Worm (Caenorhabditis elegans): Measurements from ENCODE around the gene acbp-6.
A peak's percentile ranks its signal among the peaks of the same experiment; 100 is the strongest.

The acbp-6 gene

DNA sequence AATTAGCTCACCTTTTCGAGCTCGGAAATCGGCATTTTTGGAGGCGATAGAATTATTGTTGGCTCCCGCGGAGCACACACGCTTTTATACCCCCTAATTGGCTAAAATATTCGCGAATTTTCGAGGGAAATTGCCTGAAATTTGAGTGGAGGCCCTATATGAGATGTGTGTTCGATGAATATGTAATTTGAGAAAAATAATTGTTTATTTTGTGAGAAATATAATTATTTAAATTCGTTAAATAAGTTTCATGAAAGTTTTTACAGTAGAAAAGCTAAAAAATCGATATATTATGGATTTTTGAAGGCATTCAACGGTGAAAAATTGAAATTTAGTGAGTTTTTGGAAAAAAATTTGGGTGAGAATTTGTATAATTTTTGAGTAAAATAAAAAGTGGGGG, at the start of gene acbp-6:
TSS of gene acbp-6 (minus strand) at position 101 of the 400 bp plus-strand sequence.
- TF ChIP-seq ref-1 (GFP tag; conservative IDR thresholded peaks at IDR 0.05) = no peak
- no peak for TF ChIP-seq med-1 (GFP tag; optimal IDR thresholded peaks at IDR 0.05; ENCODE audit: insufficient read depth)
- no peak for TF ChIP-seq flt-1 (GFP tag; IDR thresholded peaks at IDR 0.05)

DNA sequence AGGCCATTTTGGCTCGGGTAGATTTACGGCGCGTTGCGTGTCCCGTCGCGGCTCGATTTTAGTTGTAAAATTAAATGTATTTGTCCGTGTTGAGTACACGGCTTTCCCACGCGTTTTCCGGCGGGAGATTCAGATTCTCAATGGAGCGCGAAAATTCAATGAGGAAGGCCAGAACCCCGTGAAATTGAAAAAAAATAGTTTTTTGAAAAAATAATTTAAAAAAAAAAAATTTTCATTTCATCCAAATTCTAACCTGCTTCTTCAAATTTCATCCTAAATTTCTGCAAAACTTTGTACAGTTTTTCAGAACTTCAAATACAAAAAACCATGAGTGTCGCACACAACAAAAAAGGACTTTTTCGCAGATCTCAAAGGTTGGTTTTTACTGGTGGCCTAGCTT, 35.2 kb upstream of the acbp-6 start, which contains the start of gene glb-29:
TSS of gene glb-29 (plus strand) at position 301 of the 400 bp plus-strand sequence.
- TF ChIP-seq ztf-29 (GFP tag; IDR thresholded peaks at IDR 0.05) = no peak
- no peak for TF ChIP-seq flt-1 (GFP tag; IDR thresholded peaks at IDR 0.05)

DNA sequence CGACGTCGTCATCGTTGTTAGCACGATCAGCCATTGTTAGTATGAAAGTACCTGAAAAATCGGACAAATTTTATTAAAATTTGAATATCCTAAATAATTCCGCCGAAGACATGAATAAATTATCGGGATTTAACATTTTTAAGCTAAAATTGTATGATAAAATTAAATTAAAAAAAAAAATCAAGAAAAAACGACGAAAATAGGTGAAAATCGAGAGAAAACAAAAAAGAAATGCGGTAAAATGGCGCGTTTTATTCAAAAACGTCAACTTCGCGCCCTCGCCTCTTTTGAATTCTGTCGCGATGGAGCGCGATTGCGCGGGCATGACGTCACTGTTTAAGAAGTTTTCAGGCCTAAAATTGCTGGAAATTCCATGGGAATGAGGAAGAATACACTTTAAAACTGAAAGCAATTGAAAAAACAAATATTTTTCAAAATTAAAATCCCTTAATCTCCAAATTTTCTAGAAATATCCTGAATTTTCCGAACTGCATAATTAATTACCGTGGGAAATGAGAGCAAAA, 33.1 kb upstream of the acbp-6 start, which contains the start of gene mcm-2:
TSS of gene mcm-2 (minus strand) at position 51 of the 524 bp plus-strand sequence.
- no peak for TF ChIP-seq T22C8.4 (GFP tag; IDR thresholded peaks at IDR 0.05)
- TF ChIP-seq ztf-23 (GFP tag; IDR thresholded peaks at IDR 0.05) = 0 out of 2 replicates have a peak, but pooled peaks have one; percentile 25

DNA sequence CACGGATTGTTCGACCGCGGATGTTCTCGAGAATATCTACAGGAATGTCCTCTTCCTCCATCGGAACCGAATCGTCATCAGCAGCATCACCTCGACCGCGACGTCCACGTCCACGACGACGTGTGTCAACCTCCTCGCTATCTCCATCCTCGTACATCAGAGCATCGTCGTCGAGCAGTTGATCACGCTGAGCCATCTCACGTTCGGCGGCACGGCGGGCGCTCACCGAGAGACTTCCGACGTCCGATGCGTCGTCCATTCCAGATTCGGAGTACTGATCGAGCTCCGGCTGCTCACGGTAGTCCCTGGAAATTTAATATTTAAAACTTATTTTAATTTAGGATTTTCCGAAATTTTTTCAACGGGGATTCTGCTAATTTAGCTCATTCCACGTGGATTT, 32.4 kb upstream of the acbp-6 start:
- TF ChIP-seq T22C8.4 (GFP tag; IDR thresholded peaks at IDR 0.05) (no peak), ztf-29 (GFP tag; IDR thresholded peaks at IDR 0.05) (no peak), med-1 (GFP tag; optimal IDR thresholded peaks at IDR 0.05; ENCODE audit: insufficient read depth) (no peak), ref-1 (GFP tag; conservative IDR thresholded peaks at IDR 0.05) (no peak), ztf-23 (GFP tag; IDR thresholded peaks at IDR 0.05) (no peak)

DNA sequence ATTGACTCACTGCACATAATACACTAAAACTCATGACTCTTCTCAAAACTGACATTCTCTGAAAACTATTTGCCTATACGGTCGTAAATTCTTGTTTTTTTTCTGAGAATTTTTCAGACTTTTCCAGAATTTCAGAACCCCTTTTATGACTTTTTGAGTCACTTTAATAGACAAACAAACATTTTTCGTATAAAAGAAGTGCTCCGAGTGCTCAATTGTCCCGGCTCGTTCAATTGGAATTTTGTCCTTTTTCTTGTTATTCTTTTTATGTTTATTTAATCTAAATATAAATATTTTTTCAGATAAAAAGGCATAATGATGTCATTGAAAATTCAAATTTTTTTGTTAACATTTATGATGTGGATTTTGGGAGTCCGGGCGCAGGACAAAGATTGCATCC, 25.4 kb upstream of the acbp-6 start, which contains the start of gene Y17G7B.23:
TSS of gene Y17G7B.23 (plus strand) at position 301 of the 400 bp plus-strand sequence.
- TF ChIP-seq klf-2 (GFP tag; conservative IDR thresholded peaks at IDR 0.05) = no peak
- no peak for TF ChIP-seq ztf-23 (GFP tag; IDR thresholded peaks at IDR 0.05)
- no peak for TF ChIP-seq med-1 (GFP tag; optimal IDR thresholded peaks at IDR 0.05; ENCODE audit: insufficient read depth)
- no peak for TF ChIP-seq flt-1 (GFP tag; IDR thresholded peaks at IDR 0.05)
- no peak for TF ChIP-seq T22C8.4 (GFP tag; IDR thresholded peaks at IDR 0.05)
- TF ChIP-seq ref-1 (GFP tag; conservative IDR thresholded peaks at IDR 0.05) = no peak

DNA sequence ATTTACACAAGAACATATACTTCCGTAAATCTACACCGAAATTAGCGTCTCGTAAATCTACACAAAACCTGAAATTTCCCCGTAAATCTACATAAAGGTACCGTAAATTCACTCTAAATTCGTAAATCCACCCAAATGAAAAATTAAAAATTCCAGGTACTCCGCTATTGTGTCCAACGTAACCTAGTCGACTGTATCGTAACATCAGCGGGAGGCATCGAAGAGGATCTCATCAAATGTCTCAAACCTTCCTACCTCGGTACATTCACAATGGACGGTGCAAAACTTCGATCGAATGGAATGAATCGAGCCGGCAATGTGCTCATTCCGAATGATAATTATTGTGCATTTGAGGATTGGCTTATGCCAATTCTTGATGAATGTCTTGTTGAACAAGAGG, 21.4 kb upstream of the acbp-6 start:
- TF ChIP-seq ref-1 (GFP tag; conservative IDR thresholded peaks at IDR 0.05) = no peak
- no peak for TF ChIP-seq T22C8.4 (GFP tag; IDR thresholded peaks at IDR 0.05)
- TF ChIP-seq ztf-23 (GFP tag; IDR thresholded peaks at IDR 0.05) = no peak
- TF ChIP-seq klf-2 (GFP tag; conservative IDR thresholded peaks at IDR 0.05) = no peak
- TF ChIP-seq med-1 (GFP tag; optimal IDR thresholded peaks at IDR 0.05; ENCODE audit: insufficient read depth) = no peak
- TF ChIP-seq cog-1 (tag; optimal IDR thresholded peaks at IDR 0.05) = no peak
- no peak for TF ChIP-seq tab-1 (GFP tag; IDR thresholded peaks at IDR 0.05)
- no peak for TF ChIP-seq ztf-29 (GFP tag; IDR thresholded peaks at IDR 0.05)
- TF ChIP-seq flt-1 (GFP tag; IDR thresholded peaks at IDR 0.05) = no peak

DNA sequence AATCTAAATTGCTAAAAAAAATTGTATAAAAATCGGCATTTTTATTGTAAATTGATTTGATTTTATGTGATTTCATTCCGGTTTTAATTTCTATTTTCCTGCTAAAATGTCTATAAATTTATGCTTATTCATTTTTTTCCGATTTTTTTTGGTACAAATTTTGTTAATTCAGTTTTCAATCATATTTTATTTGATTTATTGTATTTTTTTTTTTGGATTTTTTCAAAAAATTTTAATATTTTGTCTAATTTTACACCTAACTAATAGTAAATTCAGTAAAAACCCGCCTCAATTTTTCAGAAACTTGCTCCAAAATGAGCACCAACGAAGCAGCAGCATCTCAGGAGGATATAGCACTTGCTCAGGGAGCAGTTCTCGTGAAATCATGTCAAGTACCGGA, 19.2 kb upstream of the acbp-6 start, which contains the start of gene dhps-1:
TSS of gene dhps-1 (plus strand) at position 301 of the 400 bp plus-strand sequence.
- TF ChIP-seq T22C8.4 (GFP tag; IDR thresholded peaks at IDR 0.05) (no peak), cog-1 (tag; optimal IDR thresholded peaks at IDR 0.05) (no peak), tab-1 (GFP tag; IDR thresholded peaks at IDR 0.05) (no peak), ztf-29 (GFP tag; IDR thresholded peaks at IDR 0.05) (no peak), ztf-23 (GFP tag; IDR thresholded peaks at IDR 0.05) (no peak), flt-1 (GFP tag; IDR thresholded peaks at IDR 0.05) (no peak), ref-1 (GFP tag; conservative IDR thresholded peaks at IDR 0.05) (no peak), klf-2 (GFP tag; conservative IDR thresholded peaks at IDR 0.05) (no peak)

DNA sequence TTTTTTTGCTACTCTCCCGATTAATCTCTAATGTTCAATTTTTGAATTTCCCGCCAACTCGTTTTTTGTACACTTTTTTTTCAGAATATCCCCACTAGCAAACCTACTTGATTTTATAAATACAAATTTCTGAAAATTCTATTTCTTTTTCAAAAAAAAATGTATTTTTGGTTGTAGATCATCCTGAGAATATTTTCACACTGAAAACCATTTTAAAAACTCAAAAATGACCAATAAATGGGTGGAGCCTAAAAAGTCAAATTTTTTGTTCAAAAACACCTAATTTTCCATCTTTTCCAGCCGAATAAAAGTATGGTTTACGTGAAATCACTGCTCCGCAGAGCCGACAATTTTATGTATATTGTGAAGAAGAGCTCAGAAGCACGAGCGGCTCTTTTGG, 15.2 kb upstream of the acbp-6 start, which contains the start of gene Y17G7B.3:
TSS of gene Y17G7B.3 (plus strand) at position 301 of the 400 bp plus-strand sequence.
- TF ChIP-seq flt-1 (GFP tag; IDR thresholded peaks at IDR 0.05) (no peak), T22C8.4 (GFP tag; IDR thresholded peaks at IDR 0.05) (no peak), cog-1 (tag; optimal IDR thresholded peaks at IDR 0.05) (no peak), med-1 (GFP tag; optimal IDR thresholded peaks at IDR 0.05; ENCODE audit: insufficient read depth) (no peak), ztf-23 (GFP tag; IDR thresholded peaks at IDR 0.05) (no peak), ref-1 (GFP tag; conservative IDR thresholded peaks at IDR 0.05) (no peak), klf-2 (GFP tag; conservative IDR thresholded peaks at IDR 0.05) (no peak), tab-1 (GFP tag; IDR thresholded peaks at IDR 0.05) (no peak), ztf-29 (GFP tag; IDR thresholded peaks at IDR 0.05) (no peak)

DNA sequence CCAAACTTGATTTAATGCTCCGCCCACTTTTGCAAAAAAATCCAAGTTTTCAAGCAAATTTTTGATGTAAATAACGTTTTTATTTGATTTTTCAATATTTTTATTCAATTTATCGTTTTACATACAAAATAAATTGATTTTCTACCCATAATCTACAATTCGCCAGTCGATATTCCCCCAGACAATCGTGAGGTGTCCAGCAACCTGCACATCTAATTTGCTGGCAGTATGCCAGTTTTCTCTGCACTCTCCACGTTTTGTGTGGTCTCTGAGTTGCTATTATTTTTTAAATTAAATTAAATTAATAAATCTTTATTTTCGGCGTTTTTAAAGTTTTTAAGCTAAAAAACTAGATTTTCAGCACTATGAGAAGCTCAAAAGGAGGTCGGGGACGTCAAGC, 6.6 kb upstream of the acbp-6 start:
- TF ChIP-seq klf-2 (GFP tag; conservative IDR thresholded peaks at IDR 0.05) (no peak), tab-1 (GFP tag; IDR thresholded peaks at IDR 0.05) (0 out of 2 replicates have a peak, but pooled peaks have one; percentile 8), ztf-29 (GFP tag; IDR thresholded peaks at IDR 0.05) (no peak), cog-1 (tag; optimal IDR thresholded peaks at IDR 0.05) (peak; percentile 62), ztf-23 (GFP tag; IDR thresholded peaks at IDR 0.05) (peak; percentile 76), flt-1 (GFP tag; IDR thresholded peaks at IDR 0.05) (peak; percentile 63), ref-1 (GFP tag; conservative IDR thresholded peaks at IDR 0.05) (no peak)

DNA sequence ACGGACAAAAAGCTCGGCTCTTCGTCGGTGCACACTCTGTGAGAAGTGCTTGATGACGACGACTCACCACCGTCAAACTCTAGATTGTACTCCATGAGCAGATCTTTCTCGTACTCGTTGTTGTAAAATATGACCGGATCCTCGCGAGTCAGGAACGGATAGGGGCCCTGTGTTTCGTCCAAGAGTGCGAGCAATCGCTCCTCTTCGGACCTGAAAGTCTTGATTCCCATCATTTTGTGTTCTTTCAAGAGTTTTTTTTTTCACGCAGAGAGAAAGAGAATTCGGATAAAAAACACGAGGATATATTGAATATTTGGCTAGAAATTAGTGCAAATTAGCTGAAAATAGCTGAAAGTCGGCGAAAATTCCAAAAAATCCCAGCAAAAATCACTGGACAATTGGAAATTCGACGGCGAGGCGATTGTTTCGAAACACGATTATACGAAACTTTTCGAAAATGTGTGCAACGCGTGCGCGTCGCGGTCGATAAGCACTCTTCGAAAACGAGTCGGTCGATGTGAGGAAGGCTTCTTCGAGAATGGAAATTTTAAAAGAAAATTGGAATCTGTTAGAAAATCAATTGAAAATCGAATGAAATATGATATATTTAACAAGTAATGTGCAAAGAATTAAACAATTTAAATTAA, 6.0 kb upstream of the acbp-6 start, which contains the start of the genes ash-2 and Y17G7B.20:
TSS of gene ash-2 (plus strand) at position 390 of the 647 bp plus-strand sequence.
TSS of gene Y17G7B.20 (minus strand) at position 396 of the 647 bp plus-strand sequence.
- TF ChIP-seq tab-1 (GFP tag; IDR thresholded peaks at IDR 0.05) = 0 out of 2 replicates have a peak, but pooled peaks have one; percentile 4
- no peak for TF ChIP-seq T22C8.4 (GFP tag; IDR thresholded peaks at IDR 0.05)
- TF ChIP-seq klf-2 (GFP tag; conservative IDR thresholded peaks at IDR 0.05) = no peak
- no peak for TF ChIP-seq ztf-23 (GFP tag; IDR thresholded peaks at IDR 0.05)
- TF ChIP-seq ztf-29 (GFP tag; IDR thresholded peaks at IDR 0.05) = no peak
